Fruit fly (Drosophila melanogaster) whole organism, wandering third instar larva: ENCODE data around the gene CG7789.

Source experiments
- Abd-B ChIP-seq: fragments of >200 bp; optimal IDR thresholded peaks from 2 replicates; lab custom pipeline; 2017; ENCODE audit warnings: missing biosample characterization, missing genetic modification characterization
- CG32264 ChIP-seq: fragments of 200-800 bp; sonication (Bioruptor generic); optimal IDR thresholded peaks from 2 replicates; lab custom pipeline; 2016; ENCODE audit warnings: missing biosample characterization, missing genetic modification characterization
- CG9705 ChIP-seq: fragments of 200-800 bp; sonication (Bioruptor generic); optimal IDR thresholded peaks from 2 replicates; lab custom pipeline; 2018; ENCODE audit warnings: missing biosample characterization, mild to moderate bottlenecking, missing genetic modification characterization
- CrebA ChIP-seq: fragments of 200-800 bp; sonication (Bioruptor generic); optimal IDR thresholded peaks from 2 replicates; lab custom pipeline; 2016; ENCODE audit warnings: missing biosample characterization, mild to moderate bottlenecking, missing genetic modification characterization, borderline replicate concordance
- Dfd ChIP-seq: fragments of >200 bp; optimal IDR thresholded peaks from 2 replicates; lab custom pipeline; 2017; ENCODE audit warnings: missing biosample characterization, missing genetic modification characterization
- Dif ChIP-seq: fragments of 200-275, 200-300 bp; sonication (Bioruptor generic); optimal IDR thresholded peaks from 2 replicates; lab custom pipeline; 2018; ENCODE audit warnings: missing biosample characterization, missing genetic modification characterization; ENCODE audit not compliant: partially characterized antibody
- GATAd ChIP-seq: sonication (Bioruptor generic); optimal IDR thresholded peaks from 2 replicates; lab custom pipeline; 2016; ENCODE audit warnings: missing biosample characterization, missing genetic modification characterization
- HLH106 ChIP-seq: fragments of 200-800 bp; optimal IDR thresholded peaks from 3 replicates; lab custom pipeline; 2019; ENCODE audit warnings: missing biosample characterization, mild to moderate bottlenecking, missing genetic modification characterization, moderate library complexity
- Hnf4 ChIP-seq: fragments of 200-800 bp; sonication (Bioruptor generic); optimal IDR thresholded peaks from 2 replicates; lab custom pipeline; 2016; ENCODE audit warnings: missing biosample characterization, mild to moderate bottlenecking, missing genetic modification characterization
- Hr78 ChIP-seq: fragments of >200 bp; optimal IDR thresholded peaks from 2 replicates; lab custom pipeline; 2017; ENCODE audit warnings: missing biosample characterization, missing genetic modification characterization
- Hr83 ChIP-seq: fragments of 200-300 bp; sonication (Bioruptor generic); optimal IDR thresholded peaks from 2 replicates; lab custom pipeline; 2016; ENCODE audit warnings: missing biosample characterization, mild to moderate bottlenecking, missing genetic modification characterization, moderate library complexity; ENCODE audit not compliant: poor library complexity, severe bottlenecking
- Jra ChIP-seq: sonication (Bioruptor generic); optimal IDR thresholded peaks from 2 replicates; lab custom pipeline; 2016; ENCODE audit warnings: missing biosample characterization, missing genetic modification characterization
- Mio ChIP-seq: sonication (Bioruptor generic); optimal IDR thresholded peaks from 2 replicates; lab custom pipeline; 2016; ENCODE audit warnings: missing biosample characterization, missing genetic modification characterization
- Myc ChIP-seq: fragments of >200 bp; optimal IDR thresholded peaks from 2 replicates; lab custom pipeline; 2017
- N ChIP-seq: fragments of >200 bp; optimal IDR thresholded peaks from 2 replicates; lab custom pipeline; 2018; ENCODE audit warnings: missing biosample characterization, missing external identifiers, missing genetic modification characterization
- OdsH ChIP-seq: fragments of 200-800 bp; sonication (Bioruptor generic); optimal IDR thresholded peaks from 2 replicates; lab custom pipeline; 2016; ENCODE audit warnings: missing biosample characterization, mild to moderate bottlenecking, missing genetic modification characterization
- Rel ChIP-seq, 2 experiments: fragments of 200-800 bp; sonication (Bioruptor generic) in 1 of 2; optimal IDR thresholded peaks; 2 replicates in 1 of 2; 3 replicates in 1 of 2; lab custom pipeline; 2016 to 2019; ENCODE audit warnings: mild to moderate bottlenecking in 2 of 2, missing biosample characterization in 2 of 2, missing genetic modification characterization in 2 of 2, moderate library complexity in 1 of 2
- Sp1 ChIP-seq: fragments of 200-800 bp; sonication (Bioruptor generic); optimal IDR thresholded peaks from 3 replicates; lab custom pipeline; 2019; ENCODE audit warnings: missing biosample characterization, mild to moderate bottlenecking, missing genetic modification characterization, moderate library complexity
- Vsx2 ChIP-seq: fragments of 200-300, 225-300 bp; sonication (Bioruptor generic); optimal IDR thresholded peaks from 2 replicates; lab custom pipeline; 2018; ENCODE audit warnings: missing biosample characterization, missing genetic modification characterization; ENCODE audit not compliant: partially characterized antibody
- br ChIP-seq: fragments of 200-800 bp; sonication (Bioruptor generic); optimal IDR thresholded peaks from 2 replicates; lab custom pipeline; 2016; ENCODE audit warnings: missing biosample characterization, missing genetic modification characterization
- brk ChIP-seq: fragments of 200-800 bp; sonication (Bioruptor generic); optimal IDR thresholded peaks from 2 replicates; lab custom pipeline; 2016; ENCODE audit warnings: missing biosample characterization, mild to moderate bottlenecking, missing genetic modification characterization
- dl ChIP-seq, 2 experiments: fragments of 175-275, 200-275 bp in 1 of 2; fragments of 200-275 bp in 1 of 2; sonication (Bioruptor generic); optimal IDR thresholded peaks; lab custom pipeline; 2018; ENCODE audit warnings: mild to moderate bottlenecking in 2 of 2, missing biosample characterization in 2 of 2, missing genetic modification characterization in 2 of 2, moderate library complexity in 2 of 2; ENCODE audit not compliant: partially characterized antibody in 2 of 2, insufficient read depth in 1 of 2
- dmrt93B ChIP-seq: fragments of 200-800 bp; sonication (Bioruptor generic); optimal IDR thresholded peaks from 2 replicates; lab custom pipeline; 2018; ENCODE audit warnings: missing biosample characterization, mild to moderate bottlenecking, missing genetic modification characterization
- dsf ChIP-seq: sonication (Bioruptor generic); optimal IDR thresholded peaks from 2 replicates; lab custom pipeline; 2016; ENCODE audit warnings: missing biosample characterization, missing genetic modification characterization, borderline replicate concordance
- ey ChIP-seq: fragments of 200-800 bp; sonication (Bioruptor generic); optimal IDR thresholded peaks from 2 replicates; lab custom pipeline; 2016; ENCODE audit warnings: missing biosample characterization, missing genetic modification characterization
- foxo ChIP-seq, 2 experiments: fragments of 200-800 bp; sonication (Bioruptor generic); optimal IDR thresholded peaks; 2 replicates in 1 of 2; 3 replicates in 1 of 2; lab custom pipeline; 2016 to 2017; ENCODE audit warnings: missing biosample characterization in 2 of 2, missing genetic modification characterization in 2 of 2
- fru ChIP-seq: fragments of 200-800 bp; sonication (Bioruptor generic); optimal IDR thresholded peaks from 3 replicates; lab custom pipeline; 2016; ENCODE audit warnings: missing biosample characterization, mild to moderate bottlenecking, missing genetic modification characterization
- h ChIP-seq: fragments of 200-800 bp; sonication (Bioruptor generic); optimal IDR thresholded peaks from 3 replicates; lab custom pipeline; 2016; ENCODE audit warnings: missing biosample characterization, mild to moderate bottlenecking, missing genetic modification characterization
- jim ChIP-seq: fragments of 175-275, 200-325 bp; sonication (Bioruptor generic); optimal IDR thresholded peaks from 2 replicates; lab custom pipeline; 2016; ENCODE audit warnings: missing biosample characterization, mild to moderate bottlenecking, missing genetic modification characterization
- lola ChIP-seq: fragments of >200 bp; optimal IDR thresholded peaks from 2 replicates; lab custom pipeline; 2017; ENCODE audit warnings: missing biosample characterization, missing genetic modification characterization
- pan ChIP-seq: fragments of >200 bp; optimal IDR thresholded peaks from 2 replicates; lab custom pipeline; 2017
- psq ChIP-seq: fragments of 200-800 bp; sonication (Bioruptor generic); optimal IDR thresholded peaks from 3 replicates; lab custom pipeline; 2017; ENCODE audit warnings: missing biosample characterization, mild to moderate bottlenecking, missing genetic modification characterization, moderate library complexity
- rgr ChIP-seq: fragments of 200-800 bp; sonication (Bioruptor generic); optimal IDR thresholded peaks from 3 replicates; lab custom pipeline; 2016; ENCODE audit warnings: missing biosample characterization, mild to moderate bottlenecking, missing genetic modification characterization
- sage ChIP-seq: fragments of 200-800 bp; sonication (Bioruptor generic); optimal IDR thresholded peaks from 2 replicates; lab custom pipeline; 2016; ENCODE audit warnings: missing biosample characterization, mild to moderate bottlenecking, missing genetic modification characterization
- sv ChIP-seq: fragments of 200-800 bp; sonication (Bioruptor generic); optimal IDR thresholded peaks from 3 replicates; lab custom pipeline; 2016; ENCODE audit warnings: missing biosample characterization, missing genetic modification characterization
- tai ChIP-seq: sonication (Bioruptor generic); optimal IDR thresholded peaks from 2 replicates; lab custom pipeline; 2016; ENCODE audit warnings: missing biosample characterization, missing genetic modification characterization
- usp ChIP-seq: fragments of >200 bp; optimal IDR thresholded peaks from 2 replicates; lab custom pipeline; 2017; ENCODE audit warnings: missing biosample characterization, missing genetic modification characterization
- woc ChIP-seq: sonication (Bioruptor generic); optimal IDR thresholded peaks from 2 replicates; lab custom pipeline; 2016; ENCODE audit warnings: missing biosample characterization, mild to moderate bottlenecking, missing genetic modification characterization

CG7789 gene

dm6 chr3R:29785242-29785641 is 17.8 kb upstream of the CG7789 start:
- TF ChIP-seq Rel (GFP tag; optimal IDR thresholded peaks at IDR 0.05; lab: Kevin White, UChicago) (no peak), Rel (tag; optimal IDR thresholded peaks at IDR 0.05; lab: Kevin White, UChicago) (peak; percentile 95), Hr78 (GFP tag; lab: Kevin White, UChicago) (no peak)

- no peak for TF ChIP-seq usp
- TF ChIP-seq woc (GFP tag; lab: Kevin White, UChicago), result peak; percentile 70
- no peak for TF ChIP-seq lola
- TF ChIP-seq br (GFP tag; lab: Kevin White, UChicago), result peak; percentile 65
- peak; percentile 61 for TF ChIP-seq Hr83 (GFP tag; lab: Kevin White, UChicago)
- no peak for TF ChIP-seq Hr78 (GFP tag; lab: Kevin White, UChicago)
- peak; percentile 11 for TF ChIP-seq Sp1 (GFP tag; lab: Kevin White, UChicago)
- TF ChIP-seq h (GFP tag; lab: Kevin White, UChicago), result peak; percentile 65
- no peak for TF ChIP-seq jim (GFP tag; lab: Kevin White, UChicago)
- peak; percentile 55 for TF ChIP-seq OdsH
- TF ChIP-seq Hnf4 (GFP tag; lab: Kevin White, UChicago), result peak; percentile 75
- TF ChIP-seq CG32264 (GFP tag; lab: Kevin White, UChicago), result peak; percentile 59
- no peak for TF ChIP-seq CrebA (GFP tag; lab: Kevin White, UChicago)
- TF ChIP-seq dl (GFP tag; optimal IDR thresholded peaks at IDR 0.05; lab: Kevin White, UChicago; ENCODE audit: insufficient read depth in 1 of 2, partially characterized antibody in 2 of 2), result no peak
- no peak for TF ChIP-seq Myc (lab: Kevin White, UChicago)
- TF ChIP-seq sage (GFP tag; lab: Kevin White, UChicago), result peak; percentile 72
- TF ChIP-seq fru, result peak; percentile 88
- TF ChIP-seq N, result no peak
- no peak for TF ChIP-seq Vsx2 (GFP tag; lab: Kevin White, UChicago)
- no peak for TF ChIP-seq GATAd
- peak; percentile 72 for TF ChIP-seq HLH106
- TF ChIP-seq dsf, result no peak
- TF ChIP-seq Abd-B (GFP tag; lab: Kevin White, UChicago), result no peak
- no peak for TF ChIP-seq Dfd (GFP tag; lab: Kevin White, UChicago)
- peak in 1 of 2 experiments; percentile 85 for TF ChIP-seq foxo (GFP tag; optimal IDR thresholded peaks at IDR 0.05; lab: Kevin White, UChicago)
- TF ChIP-seq brk (GFP tag; lab: Kevin White, UChicago), result peak; percentile 21
- no peak for TF ChIP-seq Dif (GFP tag; lab: Kevin White, UChicago)
- peak; percentile 21 for TF ChIP-seq psq (GFP tag; lab: Kevin White, UChicago)
- no peak for TF ChIP-seq sv (GFP tag; lab: Kevin White, UChicago)
- TF ChIP-seq Rel (GFP tag; optimal IDR thresholded peaks at IDR 0.05; lab: Kevin White, UChicago), result peak; percentile 13
- peak; percentile 52 for TF ChIP-seq Rel (tag; optimal IDR thresholded peaks at IDR 0.05; lab: Kevin White, UChicago)
- TF ChIP-seq Mio, result no peak
- no peak for TF ChIP-seq pan (lab: Kevin White, UChicago)
- no peak for TF ChIP-seq CG9705 (GFP tag; lab: Kevin White, UChicago)
- TF ChIP-seq rgr (GFP tag; lab: Kevin White, UChicago), result peak; percentile 55
- TF ChIP-seq tai (GFP tag; lab: Kevin White, UChicago), result no peak
- TF ChIP-seq ey (GFP tag; lab: Kevin White, UChicago), result peak; percentile 70
- peak; percentile 71 for TF ChIP-seq dmrt93B (GFP tag; lab: Kevin White, UChicago)
- peak; percentile 27 for TF ChIP-seq Jra (GFP tag; lab: Kevin White, UChicago)
Measured at dm6 chr3R:29786016-29786996, 16.7 kb upstream of the CG7789 start.
